Fruit fly (Drosophila melanogaster): ENCODE measurements around the gene CG42726.

- no peak for TF ChIP-seq CG8478 (optimal IDR thresholded peaks at IDR 0.05)
- no peak for TF ChIP-seq EcR (GFP tag; optimal IDR thresholded peaks at IDR 0.05)
- TF ChIP-seq usp (GFP tag; optimal IDR thresholded peaks at IDR 0.05) = no peak
- no peak for TF ChIP-seq pan (optimal IDR thresholded peaks at IDR 0.05)
These were observed 19.0 kb downstream of the CG42726 start for dm6 chr3R:15366839-15367238.
